Fruit fly (Drosophila melanogaster) whole organism, prepupa: Measurements from ENCODE around the gene tkv.

Experiments
- Blimp-1 ChIP-seq: fragments of 200-800 bp; sonication (Bioruptor generic); optimal IDR thresholded peaks from 3 replicates; lab custom pipeline; 2017; ENCODE audit warnings: missing biosample characterization, missing genetic modification characterization, mild to moderate bottlenecking, moderate library complexity, missing genetic modification reagents
- CG10631 ChIP-seq: fragments of 200-800 bp; sonication (Bioruptor generic); optimal IDR thresholded peaks from 2 replicates; lab custom pipeline; 2016; ENCODE audit warnings: missing biosample characterization, missing genetic modification characterization
- CG10669 ChIP-seq: fragments of 200-800 bp; sonication (Bioruptor generic); optimal IDR thresholded peaks from 3 replicates; lab custom pipeline; 2018; ENCODE audit warnings: missing biosample characterization, mild to moderate bottlenecking, missing genetic modification characterization, moderate library complexity
- CG1621 ChIP-seq: fragments of 200-800 bp; sonication (Bioruptor generic); optimal IDR thresholded peaks from 3 replicates; lab custom pipeline; 2018; ENCODE audit warnings: missing biosample characterization, mild to moderate bottlenecking, missing genetic modification characterization
- CG16779 ChIP-seq: fragments of 200-800 bp; sonication (Bioruptor generic); optimal IDR thresholded peaks from 3 replicates; lab custom pipeline; 2017; ENCODE audit warnings: missing biosample characterization, mild to moderate bottlenecking, missing genetic modification characterization
- CG3032 ChIP-seq: fragments of 200-800 bp; optimal IDR thresholded peaks from 2 replicates; lab custom pipeline; 2019; ENCODE audit warnings: missing biosample characterization, mild to moderate bottlenecking, missing genetic modification characterization, moderate library complexity
- CG3919 ChIP-seq: fragments of 200-800 bp; sonication (Bioruptor generic); optimal IDR thresholded peaks from 3 replicates; lab custom pipeline; 2016; ENCODE audit warnings: missing biosample characterization, missing genetic modification characterization
- CG4318 ChIP-seq: fragments of 200-800 bp; sonication (Bioruptor generic); optimal IDR thresholded peaks from 3 replicates; lab custom pipeline; 2017; ENCODE audit warnings: missing biosample characterization, mild to moderate bottlenecking, missing genetic modification characterization
- CG6163 ChIP-seq: fragments of 200-800 bp; sonication (Bioruptor generic); IDR thresholded peaks from 3 replicates; pipeline ENCODE4 v1.3.6; 2022; ENCODE audit warnings: missing biosample characterization, missing genetic modification characterization
- CG6276 ChIP-seq: fragments of 200-800 bp; sonication (Bioruptor generic); optimal IDR thresholded peaks from 2 replicates; lab custom pipeline; 2017; ENCODE audit warnings: missing biosample characterization, mild to moderate bottlenecking, missing genetic modification characterization
- CG6792 ChIP-seq: fragments of 200-800 bp; sonication (Bioruptor generic); optimal IDR thresholded peaks from 3 replicates; lab custom pipeline; 2016; ENCODE audit warnings: missing biosample characterization, missing genetic modification characterization
- CG6808 ChIP-seq: fragments of 200-800 bp; sonication (Bioruptor generic); optimal IDR thresholded peaks from 3 replicates; lab custom pipeline; 2017; ENCODE audit warnings: missing biosample characterization, missing genetic modification characterization, mild to moderate bottlenecking, moderate library complexity, missing genetic modification reagents
- CG6854 ChIP-seq: fragments of 200-800 bp; sonication (Bioruptor generic); optimal IDR thresholded peaks from 2 replicates; lab custom pipeline; 2017; ENCODE audit warnings: missing biosample characterization, mild to moderate bottlenecking, missing genetic modification characterization
- CG8319 ChIP-seq: fragments of 200-800 bp; sonication (Bioruptor generic); optimal IDR thresholded peaks from 3 replicates; lab custom pipeline; 2016; ENCODE audit warnings: missing biosample characterization, missing genetic modification characterization
- CG8632 ChIP-seq: fragments of 200-800 bp; sonication (Bioruptor generic); optimal IDR thresholded peaks from 3 replicates; lab custom pipeline; 2016; ENCODE audit warnings: missing biosample characterization, missing genetic modification characterization
- CG9139 ChIP-seq: fragments of 200-800 bp; sonication (Bioruptor generic); optimal IDR thresholded peaks from 3 replicates; lab custom pipeline; 2017; ENCODE audit warnings: missing biosample characterization, mild to moderate bottlenecking, missing genetic modification characterization
- Eip75B ChIP-seq: fragments of 200-800 bp; sonication (Bioruptor generic); optimal IDR thresholded peaks from 3 replicates; lab custom pipeline; 2016; ENCODE audit warnings: missing biosample characterization, missing genetic modification characterization
- Eip93F ChIP-seq: fragments of 200-800 bp; sonication (Bioruptor generic); optimal IDR thresholded peaks from 2 replicates; lab custom pipeline; 2016; ENCODE audit warnings: missing biosample characterization, mild to moderate bottlenecking, missing genetic modification characterization
- Ets96B ChIP-seq: fragments of 200-800 bp; optimal IDR thresholded peaks from 2 replicates; lab custom pipeline; 2019; ENCODE audit warnings: missing biosample characterization, mild to moderate bottlenecking, missing genetic modification characterization, moderate library complexity
- Gug ChIP-seq: fragments of 200-800 bp; sonication (Bioruptor generic); IDR thresholded peaks from 2 replicates; pipeline ENCODE4 v1.3.6; 2022; ENCODE audit warnings: missing biosample characterization, missing genetic modification characterization
- Hr39 ChIP-seq: fragments of 200-800 bp; sonication (Bioruptor generic); optimal IDR thresholded peaks from 2 replicates; lab custom pipeline; 2016; ENCODE audit warnings: missing biosample characterization, missing genetic modification characterization
- Hr4 ChIP-seq: fragments of 200-800 bp; sonication (Bioruptor generic); optimal IDR thresholded peaks from 3 replicates; lab custom pipeline; 2016; ENCODE audit warnings: missing biosample characterization, missing genetic modification characterization
- Lpt ChIP-seq: fragments of 200-800 bp; sonication (Bioruptor generic); optimal IDR thresholded peaks from 3 replicates; lab custom pipeline; 2016; ENCODE audit warnings: missing biosample characterization, missing genetic modification characterization
- Met ChIP-seq: fragments of 200-800 bp; sonication (Bioruptor generic); optimal IDR thresholded peaks from 3 replicates; lab custom pipeline; 2016; ENCODE audit warnings: missing biosample characterization, missing genetic modification characterization
- Smox ChIP-seq: fragments of 200-800 bp; sonication (Bioruptor generic); optimal IDR thresholded peaks from 3 replicates; lab custom pipeline; 2016; ENCODE audit warnings: missing biosample characterization, missing genetic modification characterization
- Sox14 ChIP-seq: fragments of 200-800 bp; sonication (Bioruptor generic); optimal IDR thresholded peaks from 3 replicates; lab custom pipeline; 2016; ENCODE audit warnings: missing biosample characterization, missing genetic modification characterization
- achi ChIP-seq: fragments of 200-800 bp; sonication (Bioruptor generic); optimal IDR thresholded peaks from 3 replicates; lab custom pipeline; 2016; ENCODE audit warnings: missing biosample characterization, missing genetic modification characterization
- cyc ChIP-seq: fragments of 200-800 bp; sonication (Bioruptor generic); optimal IDR thresholded peaks from 3 replicates; lab custom pipeline; 2016; ENCODE audit warnings: missing biosample characterization, missing genetic modification characterization
- dac ChIP-seq: fragments of 200-800 bp; sonication (Bioruptor generic); optimal IDR thresholded peaks from 2 replicates; lab custom pipeline; 2017; ENCODE audit warnings: missing biosample characterization, mild to moderate bottlenecking, missing genetic modification characterization
- dsx ChIP-seq: fragments of 200-800 bp; optimal IDR thresholded peaks from 3 replicates; lab custom pipeline; 2019; ENCODE audit warnings: missing biosample characterization, mild to moderate bottlenecking, missing genetic modification characterization, moderate library complexity; ENCODE audit not compliant: poor library complexity, severe bottlenecking
- eg ChIP-seq: fragments of 200-800 bp; sonication (Bioruptor generic); IDR thresholded peaks from 3 replicates; pipeline ENCODE4 v1.3.6; 2022; ENCODE audit warnings: missing biosample characterization, missing genetic modification characterization
- fd59A ChIP-seq: fragments of 200-800 bp; sonication (Bioruptor generic); optimal IDR thresholded peaks from 2 replicates; lab custom pipeline; 2017; ENCODE audit warnings: missing biosample characterization, mild to moderate bottlenecking, missing genetic modification characterization, missing genetic modification reagents
- fd85E ChIP-seq: fragments of 200-800 bp; sonication (Bioruptor generic); optimal IDR thresholded peaks from 3 replicates; lab custom pipeline; 2016; ENCODE audit warnings: missing biosample characterization, missing genetic modification characterization
- fkh ChIP-seq: fragments of 200-800 bp; sonication (Bioruptor generic); optimal IDR thresholded peaks from 3 replicates; lab custom pipeline; 2017; ENCODE audit warnings: missing biosample characterization, mild to moderate bottlenecking, missing genetic modification characterization, moderate library complexity
- salr ChIP-seq, 2 experiments: fragments of 200-800 bp; sonication (Bioruptor generic); optimal IDR thresholded peaks; 3 replicates each; lab custom pipeline; 2016 to 2018; ENCODE audit warnings: missing biosample characterization in 2 of 2, missing genetic modification characterization in 2 of 2, mild to moderate bottlenecking in 1 of 2
- ss ChIP-seq, 2 experiments: fragments of 200-800 bp; sonication (Bioruptor generic); optimal IDR thresholded peaks; 2 replicates in 1 of 2; 3 replicates in 1 of 2; lab custom pipeline; 2017 to 2018; ENCODE audit warnings: mild to moderate bottlenecking in 2 of 2, missing biosample characterization in 2 of 2, missing genetic modification characterization in 2 of 2, moderate library complexity in 1 of 2
- vri ChIP-seq: fragments of 200-800 bp; sonication (Bioruptor generic); optimal IDR thresholded peaks from 3 replicates; lab custom pipeline; 2016; ENCODE audit warnings: missing biosample characterization, mild to moderate bottlenecking, missing genetic modification characterization

The tkv gene

dm6 chr2L:5292643-5292963 lies 21.4 kb upstream of the tkv start (continued):
- TF ChIP-seq Blimp-1 (peak; percentile 55), CG4318 (GFP tag; lab: Kevin White, UChicago) (peak; percentile 53), fd59A (GFP tag; lab: Kevin White, UChicago) (peak; percentile 95), CG8632 (GFP tag; lab: Kevin White, UChicago) (peak; percentile 94), CG8319 (peak; percentile 93), CG10669 (GFP tag; lab: Kevin White, UChicago) (peak; percentile 98), Eip93F (GFP tag; lab: Kevin White, UChicago) (peak; percentile 84), achi (peak; percentile 92), CG6276 (GFP tag; lab: Kevin White, UChicago) (peak; percentile 44), Hr4 (GFP tag; lab: Kevin White, UChicago) (peak; percentile 73), CG10631 (peak; percentile 96), CG9139 (GFP tag; lab: Kevin White, UChicago) (peak; percentile 90), fd85E (GFP tag; lab: Kevin White, UChicago) (peak; percentile 82), ss (GFP tag; optimal IDR thresholded peaks at IDR 0.05; lab: Kevin White, UChicago) (peak; percentile 72 to 94), cyc (GFP tag; lab: Kevin White, UChicago) (peak; percentile 95), Smox (GFP tag; lab: Kevin White, UChicago) (peak; percentile 94), CG6854 (peak; percentile 77), eg (GFP tag; lab: Robert Waterston, UW) (peak; percentile 78)

- no peak for TF ChIP-seq vri (GFP tag; lab: Kevin White, UChicago)
- TF ChIP-seq CG6163 (GFP tag; lab: Robert Waterston, UW): peak; percentile 35; the same call in 2 of the 3 replicates
- peak; percentile 34 for TF ChIP-seq CG1621 (tag; lab: Kevin White, UChicago)
- peak; percentile 40 for TF ChIP-seq Sox14 (GFP tag; lab: Kevin White, UChicago)
- no peak for TF ChIP-seq CG8632 (GFP tag; lab: Kevin White, UChicago)
- peak; percentile 8 for TF ChIP-seq CG10669 (GFP tag; lab: Kevin White, UChicago)
- no peak for TF ChIP-seq Gug (GFP tag; lab: Robert Waterston, UW)
- TF ChIP-seq CG16779: no peak
- no peak for TF ChIP-seq fd85E (GFP tag; lab: Kevin White, UChicago)
- TF ChIP-seq salr (GFP tag; optimal IDR thresholded peaks at IDR 0.05; lab: Kevin White, UChicago): peak in 1 of 2 experiments; percentile 17
- no peak for TF ChIP-seq dac
- TF ChIP-seq CG6808 (GFP tag; lab: Kevin White, UChicago): peak; percentile 20
- TF ChIP-seq CG3919 (GFP tag; lab: Kevin White, UChicago): no peak
- TF ChIP-seq CG3032 (tag; lab: Kevin White, UChicago): peak; percentile 34
- peak; percentile 68 for TF ChIP-seq Hr39 (GFP tag; lab: Kevin White, UChicago)
- TF ChIP-seq Lpt (GFP tag; lab: Kevin White, UChicago): peak; percentile 25
- peak; percentile 21 for TF ChIP-seq Ets96B
- TF ChIP-seq CG8319: no peak
- peak; percentile 30 to 33 for TF ChIP-seq ss (GFP tag; optimal IDR thresholded peaks at IDR 0.05; lab: Kevin White, UChicago)
- TF ChIP-seq CG6792 (GFP tag; lab: Kevin White, UChicago): no peak
- TF ChIP-seq eg (GFP tag; lab: Robert Waterston, UW): peak; percentile 5; the same call in 1 of the 3 replicates
- no peak for TF ChIP-seq Met
- no peak for TF ChIP-seq fkh (GFP tag; lab: Kevin White, UChicago)
- no peak for TF ChIP-seq fd59A (GFP tag; lab: Kevin White, UChicago)
- peak; percentile 20 for TF ChIP-seq Eip75B
- peak; percentile 66 for TF ChIP-seq dsx (GFP tag; lab: Kevin White, UChicago)
Measured at dm6 chr2L:5291869-5292642, 20.9 kb upstream of the tkv start.
